Worm (Caenorhabditis elegans) whole organism, L1 larva: Measurements from ENCODE around the gene gon-4.

ENCODE experiments used
- ama-1 ChIP-seq: fragments of 150-350 bp; optimal IDR thresholded peaks from 2 replicates; lab custom pipeline; 2014
- ceh-90 ChIP-seq: sonication (generic microtip); optimal IDR thresholded peaks from 2 replicates; lab custom pipeline; 2016; ENCODE audit warnings: missing genetic modification characterization, missing compliant biosample characterization
- fkh-10 ChIP-seq: sonication (generic microtip); optimal IDR thresholded peaks from 2 replicates; lab custom pipeline; 2017; ENCODE audit warnings: missing biosample characterization, missing genetic modification reagents, missing genetic modification characterization
- nhr-28 ChIP-seq: fragments of 150-350 bp; optimal IDR thresholded peaks from 2 replicates; lab custom pipeline; 2014; ENCODE audit warnings: missing biosample characterization, missing genetic modification characterization
- nhr-76 ChIP-seq: sonication (generic microtip); optimal IDR thresholded peaks from 2 replicates; lab custom pipeline; 2017; ENCODE audit warnings: missing biosample characterization, missing genetic modification characterization
- pqm-1 ChIP-seq: sonication (generic microtip); optimal IDR thresholded peaks from 3 replicates; lab custom pipeline; 2017; ENCODE audit warnings: missing biosample characterization, missing genetic modification characterization
- sox-4 ChIP-seq: sonication (generic microtip); optimal IDR thresholded peaks from 2 replicates; lab custom pipeline; 2016; ENCODE audit warnings: missing genetic modification characterization, missing compliant biosample characterization
- unc-62 ChIP-seq: fragments of 150-350 bp; optimal IDR thresholded peaks from 2 replicates; lab custom pipeline; 2014; ENCODE audit warnings: missing biosample characterization, missing genetic modification reagents, missing genetic modification characterization
- unc-86 ChIP-seq: sonication (generic microtip); optimal IDR thresholded peaks from 2 replicates; lab custom pipeline; 2016; ENCODE audit warnings: missing genetic modification characterization, missing compliant biosample characterization

DNA sequence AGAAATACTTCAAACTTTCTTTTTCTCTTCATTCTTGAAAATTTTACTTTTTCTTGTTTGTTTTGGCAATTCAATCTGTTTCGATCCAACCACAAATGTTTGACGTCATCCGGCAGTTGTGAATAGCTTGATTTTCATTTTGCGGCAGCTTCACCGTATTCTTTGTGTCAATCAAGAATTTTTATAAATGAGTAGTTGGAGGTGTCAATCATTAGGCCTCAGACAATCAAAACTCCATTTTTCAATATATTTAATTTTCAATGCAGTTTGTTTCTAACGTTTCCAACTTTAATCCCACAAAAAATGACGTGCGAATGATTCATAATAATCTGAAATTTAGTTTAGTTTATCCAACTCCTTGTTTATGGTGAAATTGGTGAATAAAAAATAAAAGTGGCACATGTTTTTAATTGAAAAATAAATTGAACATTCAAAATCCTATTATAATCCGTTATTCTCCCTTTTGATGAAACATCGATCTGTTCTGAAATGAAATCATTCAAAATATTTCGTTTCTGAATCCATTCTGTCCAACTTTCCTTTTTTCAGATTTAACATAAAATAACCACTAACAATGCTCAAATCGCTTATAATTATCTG is 40.0 kb upstream of the gon-4 start, which contains the start of gene ttr-53:
- no peak for TF ChIP-seq nhr-76
- TF ChIP-seq sox-4 (tag; lab: Kevin White, UChicago): no peak
- no peak for TF ChIP-seq ceh-90
- no peak for TF ChIP-seq nhr-28 (tag; lab: Kevin White, UChicago)
- no peak for TF ChIP-seq fkh-10 (GFP tag; lab: Kevin White, UChicago)
- no peak for TF ChIP-seq unc-62
- TF ChIP-seq unc-86 (tag; lab: Kevin White, UChicago): no peak
- no peak for TF ChIP-seq ama-1
- TF ChIP-seq pqm-1: no peak
